Worm (Caenorhabditis elegans) whole organism, young adult: Measurements from ENCODE around the gene W02B12.1.

ENCODE experiments used
- B0019.2 ChIP-seq: fragments of 200-800 bp; sonication (Bioruptor generic); conservative IDR thresholded peaks from 2 replicates; pipeline ENCODE4 v1.3.6; 2022; ENCODE audit warnings: missing genetic modification reagents, missing genetic modification characterization, missing compliant biosample characterization
- B0261.1 ChIP-seq: sonication (generic microtip); optimal IDR thresholded peaks from 2 replicates; lab custom pipeline; 2016; ENCODE audit warnings: mild to moderate bottlenecking, missing genetic modification characterization, moderate library complexity, missing compliant biosample characterization
- B0336.3 ChIP-seq: fragments of 200-800 bp; sonication (Bioruptor generic); IDR thresholded peaks from 2 replicates; pipeline ENCODE4 v1.3.6; 2022; ENCODE audit warnings: missing genetic modification characterization, missing compliant biosample characterization
- C17E4.6 ChIP-seq: fragments of 200-800 bp; sonication (Bioruptor generic); IDR thresholded peaks from 2 replicates; pipeline ENCODE4 v1.3.6; 2022; ENCODE audit warnings: missing genetic modification reagents, missing genetic modification characterization, missing compliant biosample characterization
- F37B4.10 ChIP-seq: fragments of 200-800 bp; sonication (Bioruptor generic); IDR thresholded peaks from 2 replicates; pipeline ENCODE4 v1.3.6; 2022; ENCODE audit warnings: missing genetic modification characterization, missing compliant biosample characterization
- F52B5.7 ChIP-seq: sonication (generic microtip); optimal IDR thresholded peaks from 2 replicates; lab custom pipeline; 2016; ENCODE audit warnings: mild to moderate bottlenecking, missing genetic modification characterization, missing compliant biosample characterization
- F55B11.4 ChIP-seq: sonication (generic microtip); optimal IDR thresholded peaks from 2 replicates; lab custom pipeline; 2016; ENCODE audit warnings: missing compliant biosample characterization, missing genetic modification characterization, borderline replicate concordance; ENCODE audit not compliant: insufficient read depth
- K11D2.4 ChIP-seq: fragments of 200-800 bp; sonication (Bioruptor generic); IDR thresholded peaks from 2 replicates; pipeline ENCODE4 v1.3.6; 2022; ENCODE audit warnings: missing genetic modification reagents, missing genetic modification characterization, missing compliant biosample characterization
- T07F8.4 ChIP-seq: sonication (generic microtip); optimal IDR thresholded peaks from 2 replicates; lab custom pipeline; 2016; ENCODE audit warnings: mild to moderate bottlenecking, missing genetic modification characterization, moderate library complexity, missing compliant biosample characterization
- Y53G8AR.9 ChIP-seq: fragments of 200-800 bp; sonication (Bioruptor generic); conservative IDR thresholded peaks from 2 replicates; pipeline ENCODE4 v1.3.6; 2022; ENCODE audit warnings: missing genetic modification reagents, missing genetic modification characterization, missing compliant biosample characterization
- Y56A3A.18 ChIP-seq: fragments of 200-800 bp; sonication (Bioruptor generic); IDR thresholded peaks from 2 replicates; pipeline ENCODE4 v1.3.6; 2022; ENCODE audit warnings: missing genetic modification reagents, missing genetic modification characterization, missing compliant biosample characterization
- Y79H2A.3 ChIP-seq: fragments of 200-800 bp; sonication (Bioruptor generic); conservative IDR thresholded peaks from 2 replicates; pipeline ENCODE4 v1.3.6; 2022; ENCODE audit warnings: missing genetic modification reagents, missing genetic modification characterization, missing compliant biosample characterization
- aptf-2 ChIP-seq: fragments of 200-800 bp; sonication (Bioruptor generic); conservative IDR thresholded peaks from 2 replicates; pipeline ENCODE4 v1.3.6; 2022; ENCODE audit warnings: missing genetic modification reagents, missing genetic modification characterization, missing compliant biosample characterization
- aptf-3 ChIP-seq: fragments of 200-800 bp; sonication (Bioruptor generic); IDR thresholded peaks from 2 replicates; pipeline ENCODE4 v1.3.6; 2022; ENCODE audit warnings: missing genetic modification characterization, missing compliant biosample characterization
- attf-5 ChIP-seq: fragments of 200-800 bp; sonication (Bioruptor generic); optimal IDR thresholded peaks from 2 replicates; lab custom pipeline; 2018; ENCODE audit warnings: mild to moderate bottlenecking, missing genetic modification characterization, missing compliant biosample characterization
- attf-6 ChIP-seq: fragments of 200-800 bp; sonication (Bioruptor generic); IDR thresholded peaks from 2 replicates; pipeline ENCODE4 v1.3.6; 2022; ENCODE audit warnings: missing genetic modification reagents, missing genetic modification characterization, missing compliant biosample characterization
- bed-1 ChIP-seq: fragments of 200-800 bp; sonication (Bioruptor generic); IDR thresholded peaks from 2 replicates; pipeline ENCODE4 v1.3.6; 2022; ENCODE audit warnings: missing genetic modification reagents, missing genetic modification characterization, missing compliant biosample characterization
- ceh-100 ChIP-seq: fragments of 200-800 bp; sonication (Bioruptor generic); IDR thresholded peaks from 2 replicates; pipeline ENCODE4 v1.3.6; 2022; ENCODE audit warnings: missing genetic modification reagents, missing genetic modification characterization, missing compliant biosample characterization
- ceh-27 ChIP-seq: fragments of 200-800 bp; sonication (Bioruptor generic); optimal IDR thresholded peaks from 2 replicates; lab custom pipeline; 2018; ENCODE audit warnings: mild to moderate bottlenecking, missing genetic modification characterization, moderate library complexity, missing compliant biosample characterization
- dox-1 ChIP-seq: fragments of 200-800 bp; sonication (Bioruptor generic); IDR thresholded peaks from 2 replicates; pipeline ENCODE4 v1.3.6; 2022; ENCODE audit warnings: missing genetic modification reagents, missing genetic modification characterization, missing compliant biosample characterization
- gei-17 ChIP-seq: fragments of 200-800 bp; sonication (Bioruptor generic); optimal IDR thresholded peaks from 2 replicates; lab custom pipeline; 2018; ENCODE audit warnings: mild to moderate bottlenecking, missing genetic modification characterization, missing compliant biosample characterization
- him-1 ChIP-seq: sonication (generic microtip); optimal IDR thresholded peaks from 2 replicates; lab custom pipeline; 2016; ENCODE audit warnings: missing genotype, missing genetic modification reagents, missing genetic modification characterization, missing compliant biosample characterization
- hlh-26 ChIP-seq: fragments of 200-800 bp; sonication (Bioruptor generic); conservative IDR thresholded peaks from 2 replicates; pipeline ENCODE4 v1.3.6; 2022; ENCODE audit warnings: missing genetic modification reagents, missing genetic modification characterization, missing compliant biosample characterization
- hmg-1.2 ChIP-seq: fragments of 200-800 bp; sonication (Bioruptor generic); IDR thresholded peaks from 2 replicates; pipeline ENCODE4 v1.3.6; 2022; ENCODE audit warnings: missing genetic modification reagents, missing genetic modification characterization, missing compliant biosample characterization
- hmg-20 ChIP-seq: fragments of 200-800 bp; sonication (Bioruptor generic); IDR thresholded peaks from 2 replicates; pipeline ENCODE4 v1.3.6; 2022; ENCODE audit warnings: missing genetic modification reagents, missing genetic modification characterization, missing compliant biosample characterization
- hrde-1 ChIP-seq: sonication (generic microtip); optimal IDR thresholded peaks from 2 replicates; lab custom pipeline; 2016; ENCODE audit warnings: missing genetic modification characterization, mild to moderate bottlenecking, missing compliant biosample characterization, moderate library complexity, missing genotype, missing genetic modification reagents, borderline replicate concordance
- lag-1 ChIP-seq: fragments of 200-800 bp; sonication (Bioruptor generic); IDR thresholded peaks from 2 replicates; pipeline ENCODE4 v1.3.6; 2022; ENCODE audit warnings: missing genetic modification reagents, missing genetic modification characterization, missing compliant biosample characterization
- let-526 ChIP-seq: fragments of 200-800 bp; sonication (Bioruptor generic); IDR thresholded peaks from 2 replicates; pipeline ENCODE4 v1.3.6; 2022; ENCODE audit warnings: missing genetic modification reagents, missing genetic modification characterization, missing compliant biosample characterization
- madf-10 ChIP-seq: sonication (generic microtip); optimal IDR thresholded peaks from 2 replicates; lab custom pipeline; 2016; ENCODE audit warnings: mild to moderate bottlenecking, missing genetic modification characterization, missing compliant biosample characterization
- madf-3 ChIP-seq: fragments of 200-800 bp; sonication (Bioruptor generic); IDR thresholded peaks from 2 replicates; pipeline ENCODE4 v1.3.6; 2022; ENCODE audit warnings: missing genetic modification reagents, missing genetic modification characterization, missing compliant biosample characterization
- madf-8 ChIP-seq: fragments of 200-800 bp; sonication (Bioruptor generic); conservative IDR thresholded peaks from 2 replicates; pipeline ENCODE4 v1.3.6; 2022; ENCODE audit warnings: missing genetic modification reagents, missing genetic modification characterization, missing compliant biosample characterization
- mcd-1 ChIP-seq: fragments of 200-800 bp; sonication (Bioruptor generic); IDR thresholded peaks from 2 replicates; pipeline ENCODE4 v1.3.6; 2022; ENCODE audit warnings: missing genetic modification reagents, missing genetic modification characterization, missing compliant biosample characterization
- mel-28 ChIP-seq: sonication (generic microtip); optimal IDR thresholded peaks from 2 replicates; lab custom pipeline; 2016; ENCODE audit warnings: borderline replicate concordance, mild to moderate bottlenecking, missing genetic modification characterization, missing compliant biosample characterization
- mes-4 ChIP-seq: sonication (generic microtip); optimal IDR thresholded peaks from 2 replicates; lab custom pipeline; 2016; ENCODE audit warnings: missing genotype, missing genetic modification characterization, missing compliant biosample characterization
- nfya-2 ChIP-seq: fragments of 200-800 bp; sonication (Bioruptor generic); IDR thresholded peaks from 2 replicates; pipeline ENCODE4 v1.3.6; 2022; ENCODE audit warnings: missing genetic modification reagents, missing genetic modification characterization, missing compliant biosample characterization
- repo-1 ChIP-seq: sonication (generic microtip); optimal IDR thresholded peaks from 2 replicates; lab custom pipeline; 2017; ENCODE audit warnings: mild to moderate bottlenecking, missing genetic modification characterization, missing compliant biosample characterization
- sdz-38 ChIP-seq: sonication (generic microtip); optimal IDR thresholded peaks from 2 replicates; lab custom pipeline; 2016; ENCODE audit warnings: missing genotype, missing genetic modification characterization, missing compliant biosample characterization
- snpc-1.1 ChIP-seq: sonication (generic microtip); optimal IDR thresholded peaks from 2 replicates; lab custom pipeline; 2017; ENCODE audit warnings: missing genetic modification characterization, mild to moderate bottlenecking, missing compliant biosample characterization, antibody characterized with exemption, moderate library complexity, missing genotype, missing genetic modification reagents; ENCODE audit not compliant: insufficient read depth
- snpc-1.3 ChIP-seq: sonication (generic microtip); optimal IDR thresholded peaks from 2 replicates; lab custom pipeline; 2017; ENCODE audit warnings: missing genetic modification characterization, mild to moderate bottlenecking, missing compliant biosample characterization, antibody characterized with exemption, moderate library complexity, missing genotype, missing genetic modification reagents; ENCODE audit not compliant: insufficient read depth
- sptf-2 ChIP-seq: fragments of 200-800 bp; sonication (Bioruptor generic); optimal IDR thresholded peaks from 2 replicates; lab custom pipeline; 2018; ENCODE audit warnings: mild to moderate bottlenecking, missing genetic modification characterization, missing compliant biosample characterization
- tbx-9 ChIP-seq: sonication (generic microtip); optimal IDR thresholded peaks from 2 replicates; lab custom pipeline; 2016; ENCODE audit warnings: borderline replicate concordance, missing genetic modification characterization, inconsistent platforms, missing compliant biosample characterization
- tlf-1 ChIP-seq: fragments of 200-800 bp; sonication (Bioruptor generic); optimal IDR thresholded peaks from 2 replicates; lab custom pipeline; 2018; ENCODE audit warnings: mild to moderate bottlenecking, missing genetic modification characterization, missing compliant biosample characterization
- unc-130 ChIP-seq: sonication (generic microtip); optimal IDR thresholded peaks from 2 replicates; lab custom pipeline; 2016; ENCODE audit warnings: missing genetic modification reagents, missing genetic modification characterization, missing compliant biosample characterization
- unc-62 ChIP-seq: fragments of 150-350 bp; optimal IDR thresholded peaks from 2 replicates; lab custom pipeline; 2014; ENCODE audit warnings: missing biosample characterization, missing genetic modification reagents, missing genetic modification characterization
- zfh-2 ChIP-seq: fragments of 200-800 bp; sonication (Bioruptor generic); conservative IDR thresholded peaks from 2 replicates; pipeline ENCODE4 v1.3.6; 2022; ENCODE audit warnings: missing genetic modification reagents, missing genetic modification characterization, missing compliant biosample characterization
- ztf-18 ChIP-seq: sonication (generic microtip); optimal IDR thresholded peaks from 2 replicates; lab custom pipeline; 2016; ENCODE audit warnings: missing genotype, mild to moderate bottlenecking, missing genetic modification characterization, missing compliant biosample characterization
- ztf-25 ChIP-seq: fragments of 200-800 bp; sonication (Bioruptor generic); IDR thresholded peaks from 2 replicates; pipeline ENCODE4 v1.3.6; 2022; ENCODE audit warnings: missing genetic modification reagents, missing genetic modification characterization, missing compliant biosample characterization

Gene W02B12.1

ce11 chrII:11484600-11484999, 35.8 kb downstream of the W02B12.1 start (continued):
- peak; percentile 79 for TF ChIP-seq attf-6 (GFP tag; lab: Robert Waterston, UW)
- TF ChIP-seq B0019.2 (GFP tag; lab: Robert Waterston, UW), result peak; percentile 72
- peak; percentile 87; the same call in 1 of the 2 replicates for TF ChIP-seq bed-1 (GFP tag; lab: Robert Waterston, UW)
- peak; percentile 85 for TF ChIP-seq hmg-1.2
- peak; percentile 93 for TF ChIP-seq T07F8.4
- peak; percentile 98 for TF ChIP-seq sptf-2 (GFP tag; lab: Kevin White, UChicago)
- no peak for TF ChIP-seq unc-62 (GFP tag; lab: Kevin White, UChicago)
- peak; percentile 94 for TF ChIP-seq ceh-27 (GFP tag; lab: Kevin White, UChicago)
- peak; percentile 98 for TF ChIP-seq him-1 (tag; lab: Kevin White, UChicago)
- peak; percentile 89 for TF ChIP-seq ztf-18 (tag; lab: Kevin White, UChicago)
- peak; percentile 61; the same call in 1 of the 2 replicates for TF ChIP-seq Y79H2A.3
- TF ChIP-seq madf-3 (GFP tag; lab: Robert Waterston, UW), result 0 out of 2 replicates have a peak, but pooled peaks have one; percentile 44
- peak; percentile 82 for TF ChIP-seq ceh-100 (GFP tag; lab: Robert Waterston, UW)
- 0 out of 2 replicates have a peak, but pooled peaks have one; percentile 58 for TF ChIP-seq aptf-2 (GFP tag; lab: Robert Waterston, UW)
- peak; percentile 97 for TF ChIP-seq ztf-25 (GFP tag; lab: Robert Waterston, UW)
- TF ChIP-seq F37B4.10, result 0 out of 2 replicates have a peak, but pooled peaks have one; percentile 76
- TF ChIP-seq B0261.1 (tag; lab: Kevin White, UChicago), result peak; percentile 98
- TF ChIP-seq K11D2.4, result peak; percentile 72
- TF ChIP-seq snpc-1.1 (tag; lab: Kevin White, UChicago), result peak; percentile 82
- no peak for TF ChIP-seq sdz-38 (tag; lab: Kevin White, UChicago)
- TF ChIP-seq gei-17 (GFP tag; lab: Kevin White, UChicago), result peak; percentile 47
- peak; percentile 97 for TF ChIP-seq snpc-1.3 (tag; lab: Kevin White, UChicago)
- TF ChIP-seq mcd-1 (GFP tag; lab: Robert Waterston, UW), result peak; percentile 83
- TF ChIP-seq unc-130 (GFP tag; lab: Kevin White, UChicago), result peak; percentile 62
- TF ChIP-seq lag-1, result peak; percentile 87; the same call in 1 of the 2 replicates
- TF ChIP-seq Y56A3A.18, result peak; percentile 88
- TF ChIP-seq tlf-1 (GFP tag; lab: Kevin White, UChicago), result peak; percentile 76
- peak; percentile 94 for TF ChIP-seq dox-1 (GFP tag; lab: Robert Waterston, UW)
- peak; percentile 87 for TF ChIP-seq madf-10 (tag; lab: Kevin White, UChicago)
- peak; percentile 83 for TF ChIP-seq zfh-2 (GFP tag; lab: Robert Waterston, UW)
- peak; percentile 83; the same call in 1 of the 2 replicates for TF ChIP-seq Y53G8AR.9
- 0 out of 2 replicates have a peak, but pooled peaks have one; percentile 79 for TF ChIP-seq let-526
- TF ChIP-seq F55B11.4 (tag; lab: Kevin White, UChicago), result no peak
- TF ChIP-seq hlh-26 (GFP tag; lab: Robert Waterston, UW), result 0 out of 2 replicates have a peak, but pooled peaks have one; percentile 25
- TF ChIP-seq mel-28, result peak; percentile 70
- 0 out of 2 replicates have a peak, but pooled peaks have one; percentile 58 for TF ChIP-seq aptf-3 (GFP tag; lab: Robert Waterston, UW)
- peak; percentile 87 for TF ChIP-seq repo-1 (tag; lab: Kevin White, UChicago)
- 0 out of 2 replicates have a peak, but pooled peaks have one; percentile 46 for TF ChIP-seq nfya-2 (GFP tag; lab: Robert Waterston, UW)
- TF ChIP-seq hrde-1, result peak; percentile 77
- TF ChIP-seq madf-8 (GFP tag; lab: Robert Waterston, UW), result peak; percentile 49
- TF ChIP-seq mes-4 (tag; lab: Kevin White, UChicago), result peak; percentile 90
- TF ChIP-seq hmg-20, result peak; percentile 88
- TF ChIP-seq attf-5 (GFP tag; lab: Kevin White, UChicago), result peak; percentile 91
- peak; percentile 69 for TF ChIP-seq C17E4.6 (GFP tag; lab: Robert Waterston, UW)
- TF ChIP-seq B0336.3 (GFP tag; lab: Robert Waterston, UW), result peak; percentile 87
- peak; percentile 26 for TF ChIP-seq tbx-9 (tag; lab: Kevin White, UChicago)
- TF ChIP-seq F52B5.7 (tag; lab: Kevin White, UChicago), result peak; percentile 98
